Fruit fly (Drosophila melanogaster): ENCODE results near the gene slow.
A peak's percentile ranks its signal among the peaks of the same experiment; 100 is the strongest.

dm6 chr3L:4352009-4352408, 32.2 kb upstream of the slow start:
- TF ChIP-seq CG10348 (GFP tag; IDR thresholded peaks at IDR 0.05) = no peak
- TF ChIP-seq CG8301 (tag; optimal IDR thresholded peaks at IDR 0.05) = no peak
- TF ChIP-seq CG17806 (tag; optimal IDR thresholded peaks at IDR 0.05) = no peak
- no peak for TF ChIP-seq CG14655 (GFP tag; optimal IDR thresholded peaks at IDR 0.05)
- TF ChIP-seq CG13204 (GFP tag; optimal IDR thresholded peaks at IDR 0.05) = peak; percentile 46
- no peak for TF ChIP-seq CG8159 (tag; optimal IDR thresholded peaks at IDR 0.05)
- TF ChIP-seq CG4496 (GFP tag; IDR thresholded peaks at IDR 0.05) = no peak
- no peak for TF ChIP-seq CG15710 (tag; optimal IDR thresholded peaks at IDR 0.05)
- TF ChIP-seq fd96Ca (GFP tag; IDR thresholded peaks at IDR 0.05) = no peak; the same call in 2 of the 3 replicates
- TF ChIP-seq D1 (tag; optimal IDR thresholded peaks at IDR 0.05) = no peak
- no peak for TF ChIP-seq gl (tag; optimal IDR thresholded peaks at IDR 0.05)
- peak; percentile 14 for TF ChIP-seq EcR (GFP tag; optimal IDR thresholded peaks at IDR 0.05)
- no peak for TF ChIP-seq CG32121 (GFP tag; IDR thresholded peaks at IDR 0.05)
- no peak for TF ChIP-seq CG34367 (tag; optimal IDR thresholded peaks at IDR 0.05)

Measured in whole organism, pupa.